Worm (Caenorhabditis elegans): Measurements from ENCODE around the gene spp-22.

Gene spp-22

DNA sequence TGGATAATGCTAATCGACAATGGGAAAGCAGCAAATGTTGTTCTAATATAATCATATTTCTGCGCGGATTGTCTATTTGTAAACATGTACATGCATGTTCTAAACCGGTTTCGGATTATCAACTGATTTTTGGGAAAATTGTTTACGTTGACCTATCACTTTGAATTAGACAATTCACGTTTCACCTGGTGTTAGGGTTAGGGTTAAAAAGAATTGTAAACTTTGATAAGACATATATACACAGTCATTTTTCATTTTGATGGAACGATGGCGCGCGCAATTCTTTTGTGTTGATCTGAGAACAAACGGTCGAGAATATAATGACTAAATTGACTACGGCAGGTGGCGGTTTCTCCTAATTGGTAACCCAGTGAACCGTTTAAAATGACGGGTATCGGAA is 30.6 kb downstream of the spp-22 start:
- no peak for TF ChIP-seq elt-1 (tag; optimal IDR thresholded peaks at IDR 0.05; ENCODE audit: borderline replicate concordance, insufficient read depth)

DNA sequence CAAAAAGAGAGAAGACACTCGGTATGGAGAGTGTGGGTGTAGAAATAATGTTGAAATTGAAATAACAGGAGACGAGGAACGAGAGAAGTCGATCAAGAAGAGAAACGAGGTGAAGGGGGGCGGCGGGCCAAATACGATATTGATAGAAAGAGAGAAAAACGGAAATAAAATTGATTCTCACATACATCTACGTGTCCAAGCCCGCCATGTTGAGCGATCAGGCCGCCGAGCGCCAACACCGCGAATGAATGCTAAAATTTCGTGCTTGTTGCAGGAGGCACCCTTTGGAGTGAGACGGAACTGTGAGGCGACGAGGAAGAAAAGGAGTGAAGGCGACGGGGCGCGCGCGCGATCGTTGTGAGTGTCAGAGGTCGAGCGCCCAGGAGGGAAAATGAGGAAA is 31.4 kb downstream of the spp-22 start, which contains the start of gene F46H5.7:
F46H5.7 (minus strand) TSS at position 106 of the 400 bp plus-strand sequence.
- TF ChIP-seq drap-1 (GFP tag; optimal IDR thresholded peaks at IDR 0.05) (no peak), ceh-83 (GFP tag; optimal IDR thresholded peaks at IDR 0.05) (peak; percentile 37)

DNA sequence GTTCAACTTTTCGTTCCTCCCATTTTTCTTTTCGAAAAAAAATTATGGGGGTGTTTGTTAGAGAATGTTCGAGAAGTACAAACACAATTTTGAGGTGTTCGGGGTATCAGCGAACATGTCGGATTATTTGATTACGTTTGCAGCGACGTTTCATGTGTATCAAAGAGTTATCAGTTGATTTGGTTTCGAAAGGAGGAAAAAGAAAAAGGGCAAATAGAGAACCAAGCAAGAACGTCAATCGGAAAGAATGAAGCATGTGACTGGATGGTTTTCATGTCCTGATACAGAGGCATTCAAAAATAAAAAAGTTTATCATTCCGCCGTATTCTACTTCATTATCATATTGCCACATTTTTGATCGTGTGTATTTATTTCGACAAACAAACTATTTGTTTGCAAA is 33.3 kb downstream of the spp-22 start:
- TF ChIP-seq mep-1 (tag; optimal IDR thresholded peaks at IDR 0.05) = no peak
- TF ChIP-seq unc-120 (tag; optimal IDR thresholded peaks at IDR 0.05; ENCODE audit: poor library complexity, severe bottlenecking) = no peak
- TF ChIP-seq lin-13 (tag; optimal IDR thresholded peaks at IDR 0.05) = no peak
- TF ChIP-seq nhr-237 (tag; optimal IDR thresholded peaks at IDR 0.05) = no peak
- no peak for TF ChIP-seq ceh-83 (GFP tag; optimal IDR thresholded peaks at IDR 0.05)
- no peak for TF ChIP-seq ceh-43 (GFP tag; optimal IDR thresholded peaks at IDR 0.05)
- TF ChIP-seq sem-2 (GFP tag; optimal IDR thresholded peaks at IDR 0.05) = no peak
- no peak for TF ChIP-seq nhr-12 (tag; optimal IDR thresholded peaks at IDR 0.05)
- TF ChIP-seq flh-1 (GFP tag; optimal IDR thresholded peaks at IDR 0.05) = no peak
- TF ChIP-seq nhr-28 (tag; optimal IDR thresholded peaks at IDR 0.05) = no peak

DNA sequence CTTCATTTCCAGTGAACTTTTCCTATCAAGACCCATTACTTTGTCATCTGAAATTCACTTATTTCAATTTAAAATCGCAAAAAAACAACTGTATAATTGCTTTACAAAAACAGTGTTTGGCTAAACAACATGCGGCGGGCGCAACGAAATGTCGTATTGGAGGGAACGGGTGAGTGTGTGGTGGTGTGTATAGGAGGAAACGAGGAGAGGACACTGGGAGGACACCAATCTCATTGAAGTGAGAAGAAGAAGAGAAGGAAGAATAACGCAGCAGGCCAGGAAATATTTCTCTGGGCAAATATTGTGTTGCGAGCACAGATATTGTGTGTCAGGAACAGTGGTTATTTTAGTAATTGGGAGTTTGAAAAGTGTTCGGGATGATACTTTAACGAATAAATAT is 43.1 kb downstream of the spp-22 start, which contains the start of gene F46H5.4:
F46H5.4 (minus strand) TSS at position 53 of the 400 bp plus-strand sequence.
- TF ChIP-seq mep-1 (tag; optimal IDR thresholded peaks at IDR 0.05) (peak; percentile 33), cnd-1 (tag; optimal IDR thresholded peaks at IDR 0.05) (no peak), pha-4 (tag; optimal IDR thresholded peaks at IDR 0.05) (peak; percentile 7), ces-1 (GFP tag; optimal IDR thresholded peaks at IDR 0.05) (peak; percentile 39), ztf-11 (tag; optimal IDR thresholded peaks at IDR 0.05) (peak; percentile 1), nhr-2 (tag; optimal IDR thresholded peaks at IDR 0.05) (peak; percentile 24)

DNA sequence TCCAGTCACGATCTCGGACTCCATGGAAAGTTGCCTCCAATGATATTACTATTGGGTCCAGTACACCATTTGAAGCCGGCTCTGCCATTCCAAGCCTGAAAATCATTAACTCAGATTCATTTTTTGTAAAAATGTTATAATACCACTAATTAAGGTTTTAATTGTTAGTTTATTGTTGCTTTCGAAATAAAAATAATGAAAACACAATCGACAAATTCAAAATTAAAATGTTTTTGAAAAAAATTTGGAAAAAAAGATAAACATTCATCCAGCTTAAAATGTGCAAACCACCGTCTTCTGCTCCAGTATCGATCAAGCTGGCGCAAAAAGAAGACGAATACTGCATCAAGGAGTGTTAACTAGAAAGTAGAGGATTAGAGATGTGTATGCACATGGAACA is 45.4 kb downstream of the spp-22 start, which contains the start of gene F46H5.5:
F46H5.5 (minus strand) TSS at position 101 of the 400 bp plus-strand sequence.
- TF ChIP-seq blmp-1 (tag; optimal IDR thresholded peaks at IDR 0.05) (no peak), ham-2 (GFP tag; optimal IDR thresholded peaks at IDR 0.05) (no peak), nhr-76 (tag; optimal IDR thresholded peaks at IDR 0.05) (no peak), ceh-43 (GFP tag; optimal IDR thresholded peaks at IDR 0.05) (no peak), lsy-2 (tag; optimal IDR thresholded peaks at IDR 0.05) (no peak), zip-8 (tag; optimal IDR thresholded peaks at IDR 0.05) (no peak), ceh-83 (GFP tag; optimal IDR thresholded peaks at IDR 0.05) (no peak), ces-1 (GFP tag; optimal IDR thresholded peaks at IDR 0.05) (no peak), nhr-237 (tag; optimal IDR thresholded peaks at IDR 0.05) (no peak), mab-5 (tag; optimal IDR thresholded peaks at IDR 0.05) (no peak), M03D4.4 (tag; optimal IDR thresholded peaks at IDR 0.05) (no peak), ceh-39 (tag; optimal IDR thresholded peaks at IDR 0.05) (no peak), snpc-4 (tag; optimal IDR thresholded peaks at IDR 0.05) (no peak), nhr-2 (tag; optimal IDR thresholded peaks at IDR 0.05) (no peak)

DNA sequence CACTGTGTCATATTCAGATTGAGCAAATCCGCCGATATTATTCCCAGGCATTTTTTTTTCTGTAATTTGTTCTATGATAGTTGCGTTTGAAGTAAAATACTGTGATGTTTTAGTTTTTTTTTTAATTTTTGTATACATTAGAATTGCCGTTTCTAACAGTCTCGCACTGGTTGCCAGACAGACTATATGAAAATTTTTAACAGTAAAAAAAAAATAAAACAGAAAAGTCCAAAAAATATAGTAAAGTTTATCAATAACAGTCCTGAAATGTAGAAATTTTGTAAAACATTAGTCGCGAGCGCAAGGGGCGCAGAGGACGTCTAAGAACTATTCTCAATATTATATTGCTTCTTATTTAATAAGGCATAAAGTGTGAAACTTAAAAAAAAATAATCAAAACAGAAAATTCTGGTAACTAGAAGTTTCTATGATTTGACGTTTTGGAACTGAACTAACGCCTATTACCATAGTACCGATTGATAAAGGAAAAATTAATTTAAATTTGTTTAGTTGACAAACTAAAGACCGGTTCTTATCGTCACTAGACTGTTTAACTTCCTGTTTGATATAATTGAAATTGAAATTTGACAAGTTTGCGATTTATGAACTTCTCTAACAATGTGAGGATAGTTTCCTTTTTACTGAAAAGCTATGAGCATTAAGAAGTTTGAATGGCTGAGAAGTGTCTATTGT is 49.0 kb downstream of the spp-22 start, which contains the start of gene lact-1:
lact-1 (minus strand) TSS at position 51 of the 693 bp plus-strand sequence.
- no peak for TF ChIP-seq ceh-83 (GFP tag; optimal IDR thresholded peaks at IDR 0.05)
- TF ChIP-seq bed-3 (GFP tag; optimal IDR thresholded peaks at IDR 0.05) = no peak
- TF ChIP-seq nhr-76 (tag; optimal IDR thresholded peaks at IDR 0.05) = no peak
- no peak for TF ChIP-seq unc-39 (tag; optimal IDR thresholded peaks at IDR 0.05)
- no peak for TF ChIP-seq M03D4.4 (tag; optimal IDR thresholded peaks at IDR 0.05)
- no peak for TF ChIP-seq mep-1 (tag; optimal IDR thresholded peaks at IDR 0.05)
- no peak for TF ChIP-seq lsy-2 (tag; optimal IDR thresholded peaks at IDR 0.05)
- TF ChIP-seq ceh-39 (tag; optimal IDR thresholded peaks at IDR 0.05) = no peak
- TF ChIP-seq cnd-1 (tag; optimal IDR thresholded peaks at IDR 0.05) = no peak
- TF ChIP-seq flh-1 (GFP tag; optimal IDR thresholded peaks at IDR 0.05) = no peak
- TF ChIP-seq unc-120 (tag; optimal IDR thresholded peaks at IDR 0.05; ENCODE audit: poor library complexity, severe bottlenecking) = no peak
- no peak for TF ChIP-seq nhr-2 (tag; optimal IDR thresholded peaks at IDR 0.05)
- no peak for TF ChIP-seq drap-1 (GFP tag; optimal IDR thresholded peaks at IDR 0.05)
- no peak for TF ChIP-seq sem-2 (GFP tag; optimal IDR thresholded peaks at IDR 0.05)
- TF ChIP-seq unc-62 (GFP tag; optimal IDR thresholded peaks at IDR 0.05) = no peak
- TF ChIP-seq mls-2 (tag; optimal IDR thresholded peaks at IDR 0.05) = no peak
- no peak for TF ChIP-seq nhr-28 (tag; optimal IDR thresholded peaks at IDR 0.05)
- TF ChIP-seq tbx-8 (GFP tag; optimal IDR thresholded peaks at IDR 0.05) = no peak
- TF ChIP-seq hlh-1 (tag; optimal IDR thresholded peaks at IDR 0.05) = no peak

Measured in whole organism, mixed stage, embryonic.